Fruit fly (Drosophila melanogaster): Measurements from ENCODE around the gene Timp.

- TF ChIP-seq pita (GFP tag; optimal IDR thresholded peaks at IDR 0.05) (no peak), inv (GFP tag; IDR thresholded peaks at IDR 0.05; ENCODE audit: partially characterized antibody) (no peak), CG4360 (GFP tag; IDR thresholded peaks at IDR 0.05) (no peak), esg (GFP tag; conservative IDR thresholded peaks at IDR 0.05) (no peak), Opbp (GFP tag; IDR thresholded peaks at IDR 0.05; ENCODE audit: partially characterized antibody) (no peak), zfh2 (GFP tag; optimal IDR thresholded peaks at IDR 0.05) (no peak)
Measured at dm6 chr3R:10203554-10203953, 9.3 kb downstream of the Timp start.
